Worm (Caenorhabditis elegans): ENCODE results near the gene cpb-1.

ce11 chrIII:9346722-9347121, 24.6 kb downstream of the cpb-1 start:
- TF ChIP-seq ets-5 (GFP tag; IDR thresholded peaks at IDR 0.05), result no peak
- no peak for TF ChIP-seq ceh-90 (tag; optimal IDR thresholded peaks at IDR 0.05)
